Worm (Caenorhabditis elegans): Measurements from ENCODE around the gene F18E3.12.

F18E3.12 gene

DNA sequence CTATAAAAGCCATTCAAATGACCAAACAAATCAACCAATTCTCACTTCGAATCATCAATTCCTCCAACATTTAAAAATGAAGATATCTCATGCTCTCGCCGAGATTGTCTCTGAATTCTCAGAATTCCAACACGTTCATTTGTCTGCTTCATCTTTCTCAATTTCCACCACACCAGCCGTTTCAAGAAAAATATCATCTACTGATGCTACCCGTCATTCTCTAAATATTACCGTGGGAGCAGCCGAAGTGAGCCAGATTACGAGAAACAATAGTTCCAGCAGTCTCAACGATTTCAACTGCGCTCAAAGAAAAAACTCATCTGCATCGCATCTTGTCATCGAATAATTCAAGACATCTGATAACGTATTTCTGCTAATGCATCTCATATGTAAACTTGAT lies at the start of gene F18E3.12:
TSS of gene F18E3.12 (plus strand) at position 77 of the 400 bp plus-strand sequence.
- TF ChIP-seq nhr-232 (tag; optimal IDR thresholded peaks at IDR 0.05) = no peak
- no peak for TF ChIP-seq C38D4.7 (GFP tag; optimal IDR thresholded peaks at IDR 0.05)
- no peak for TF ChIP-seq lin-11 (tag; optimal IDR thresholded peaks at IDR 0.05)
- no peak for TF ChIP-seq nhr-11 (tag; optimal IDR thresholded peaks at IDR 0.05)
- no peak for TF ChIP-seq hlh-8 (tag; optimal IDR thresholded peaks at IDR 0.05)
- TF ChIP-seq hlh-30 (tag; optimal IDR thresholded peaks at IDR 0.05; ENCODE audit: insufficient read depth) = no peak

- TF ChIP-seq ceh-34 (tag; optimal IDR thresholded peaks at IDR 0.05) (no peak), ceh-48 (tag; optimal IDR thresholded peaks at IDR 0.05) (no peak), rnt-1 (tag; optimal IDR thresholded peaks at IDR 0.05) (no peak), lin-11 (tag; optimal IDR thresholded peaks at IDR 0.05) (no peak), mec-3 (tag; optimal IDR thresholded peaks at IDR 0.05; ENCODE audit: borderline replicate concordance) (no peak), ceh-22 (tag; optimal IDR thresholded peaks at IDR 0.05) (no peak), hlh-6 (tag; optimal IDR thresholded peaks at IDR 0.05) (no peak), hlh-8 (tag; optimal IDR thresholded peaks at IDR 0.05) (no peak), ceh-45 (GFP tag; IDR thresholded peaks at IDR 0.05) (no peak), tbx-2 (tag; optimal IDR thresholded peaks at IDR 0.05) (no peak), fkh-10 (GFP tag; optimal IDR thresholded peaks at IDR 0.05) (no peak), ztf-16 (tag; optimal IDR thresholded peaks at IDR 0.05) (no peak), gmeb-2 (tag; optimal IDR thresholded peaks at IDR 0.05) (no peak), nhr-232 (tag; optimal IDR thresholded peaks at IDR 0.05) (no peak), ceh-14 (tag; optimal IDR thresholded peaks at IDR 0.05) (no peak)
Measured at ce11 chrV:7369578-7369977, 45.2 kb upstream of the F18E3.12 start, which contains the start of gene srj-14. Gene srj-14 (plus strand): TSS chrV:7369708.

ce11 chrV:7374090-7374489 lies 40.7 kb upstream of the F18E3.12 start, which contains the start of gene srx-56:
Gene srx-56 (plus strand): TSS chrV:7374390.
- no peak for TF ChIP-seq unc-42 (tag; optimal IDR thresholded peaks at IDR 0.05)
- no peak for TF ChIP-seq sox-2 (GFP tag; IDR thresholded peaks at IDR 0.05)
- no peak for TF ChIP-seq ahr-1 (tag; optimal IDR thresholded peaks at IDR 0.05)
- no peak for TF ChIP-seq ets-4 (tag; optimal IDR thresholded peaks at IDR 0.05)
- no peak for TF ChIP-seq hlh-6 (tag; optimal IDR thresholded peaks at IDR 0.05)
- TF ChIP-seq rnt-1 (tag; optimal IDR thresholded peaks at IDR 0.05) = no peak
- no peak for TF ChIP-seq mec-3 (tag; optimal IDR thresholded peaks at IDR 0.05; ENCODE audit: borderline replicate concordance)
- no peak for TF ChIP-seq ceh-6 (GFP tag; optimal IDR thresholded peaks at IDR 0.05)
- no peak for TF ChIP-seq K02D7.2 (tag; optimal IDR thresholded peaks at IDR 0.05)
- no peak for TF ChIP-seq ceh-34 (tag; optimal IDR thresholded peaks at IDR 0.05)
- TF ChIP-seq fax-1 (tag; optimal IDR thresholded peaks at IDR 0.05) = no peak
- no peak for TF ChIP-seq ttx-3 (tag; optimal IDR thresholded peaks at IDR 0.05)

DNA sequence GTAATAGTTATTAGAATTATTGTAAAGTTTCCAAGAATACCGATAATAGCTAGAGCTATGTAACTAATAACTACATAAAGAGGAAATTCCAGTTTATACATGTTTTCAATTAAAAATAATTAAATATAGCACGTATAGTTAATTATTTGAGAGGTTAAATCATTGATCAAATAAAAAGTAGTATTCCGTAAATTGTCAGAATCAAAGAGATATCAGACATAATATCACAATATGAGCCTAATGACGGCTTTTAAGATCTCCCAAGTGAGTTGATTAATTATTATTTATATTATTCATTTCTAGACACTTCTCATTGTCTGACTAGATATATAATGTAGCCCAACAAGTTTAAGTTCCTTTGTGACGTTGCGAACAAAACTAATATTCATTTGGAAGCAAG lies 35.4 kb upstream of the F18E3.12 start, which contains the start of gene srsx-24:
TSS of gene srsx-24 (minus strand) at position 101 of the 400 bp plus-strand sequence.
- TF ChIP-seq K02D7.2 (tag; optimal IDR thresholded peaks at IDR 0.05) (no peak), hlh-6 (tag; optimal IDR thresholded peaks at IDR 0.05) (no peak), hlh-15 (tag; optimal IDR thresholded peaks at IDR 0.05) (no peak), K09A11.1 (tag; optimal IDR thresholded peaks at IDR 0.05; ENCODE audit: insufficient read depth) (no peak), hlh-13 (GFP tag; optimal IDR thresholded peaks at IDR 0.05) (no peak)

ce11 chrV:7381008-7381407 lies 33.8 kb upstream of the F18E3.12 start, which contains the start of gene C03G6.17:
Gene C03G6.17 (minus strand): TSS chrV:7381108.
- TF ChIP-seq ceh-48 (tag; optimal IDR thresholded peaks at IDR 0.05) (no peak), ceh-34 (tag; optimal IDR thresholded peaks at IDR 0.05) (no peak), zip-5 (tag; optimal IDR thresholded peaks at IDR 0.05) (no peak), dve-1 (tag; optimal IDR thresholded peaks at IDR 0.05) (no peak), unc-86 (tag; optimal IDR thresholded peaks at IDR 0.05) (no peak)

Measured in whole organism, late embryonic.